Fruit fly (Drosophila melanogaster) whole organism, embryonic: ENCODE data around the gene HipHop.

Experiments
- Abd-B ChIP-seq: fragments of 200-800 bp; sonication (Bioruptor generic); optimal IDR thresholded peaks from 2 replicates; lab custom pipeline; 2018; ENCODE audit warnings: missing biosample characterization, mild to moderate bottlenecking, missing genetic modification characterization, moderate library complexity
- CG10147 ChIP-seq: fragments of 200-800 bp; sonication (Bioruptor generic); optimal IDR thresholded peaks from 2 replicates; lab custom pipeline; 2019; ENCODE audit warnings: missing biosample characterization, mild to moderate bottlenecking, missing genetic modification characterization, moderate library complexity
- CG10462 ChIP-seq: fragments of 200-800 bp; sonication (Bioruptor generic); optimal IDR thresholded peaks from 2 replicates; lab custom pipeline; 2016; ENCODE audit warnings: missing biosample characterization, missing genetic modification characterization
- CG10543 ChIP-seq: fragments of 200-800 bp; sonication (Bioruptor generic); optimal IDR thresholded peaks from 3 replicates; lab custom pipeline; 2017; ENCODE audit warnings: missing biosample characterization, mild to moderate bottlenecking, missing genetic modification characterization, moderate library complexity
- CG11085 ChIP-seq: fragments of 200-800 bp; sonication (Bioruptor generic); IDR thresholded peaks from 2 replicates; pipeline ENCODE4 v1.3.6; 2022; ENCODE audit warnings: missing biosample characterization, missing genetic modification characterization
- CG12769 ChIP-seq: fragments of 200-800 bp; sonication (Bioruptor generic); optimal IDR thresholded peaks from 2 replicates; lab custom pipeline; 2019; ENCODE audit warnings: missing biosample characterization, mild to moderate bottlenecking, missing genetic modification characterization, moderate library complexity
- CG14860 ChIP-seq: fragments of 200-800 bp; sonication (Bioruptor generic); IDR thresholded peaks from 3 replicates; pipeline ENCODE4 v1.3.6; 2022; ENCODE audit warnings: missing biosample characterization, missing genetic modification characterization; ENCODE audit not compliant: partially characterized antibody
- CG15514 ChIP-seq: fragments of 200-800 bp; sonication (Bioruptor generic); optimal IDR thresholded peaks from 3 replicates; lab custom pipeline; 2017; ENCODE audit warnings: missing biosample characterization, missing genetic modification characterization, mild to moderate bottlenecking, moderate library complexity, missing genetic modification reagents
- CG17328 ChIP-seq: fragments of 200-800 bp; sonication (Bioruptor generic); IDR thresholded peaks from 2 replicates; pipeline ENCODE4 v1.3.6; 2022; ENCODE audit warnings: missing biosample characterization, missing genetic modification characterization
- CG17912 ChIP-seq: fragments of 200-800 bp; sonication (Bioruptor generic); optimal IDR thresholded peaks from 2 replicates; lab custom pipeline; 2018; ENCODE audit warnings: missing biosample characterization, mild to moderate bottlenecking, missing genetic modification characterization
- CG2202 ChIP-seq: fragments of 200-800 bp; sonication (Bioruptor generic); optimal IDR thresholded peaks from 2 replicates; lab custom pipeline; 2018; ENCODE audit warnings: missing biosample characterization, mild to moderate bottlenecking, missing genetic modification characterization
- CG30020 ChIP-seq: fragments of 200-800 bp; optimal IDR thresholded peaks from 2 replicates; lab custom pipeline; 2019; ENCODE audit warnings: missing biosample characterization, mild to moderate bottlenecking, missing genetic modification characterization, moderate library complexity
- CG31365 ChIP-seq: fragments of 200-800 bp; sonication (Bioruptor generic); optimal IDR thresholded peaks from 2 replicates; lab custom pipeline; 2018; ENCODE audit warnings: missing biosample characterization, mild to moderate bottlenecking, missing genetic modification characterization
- CG3163 ChIP-seq: fragments of 200-800 bp; sonication (Bioruptor generic); optimal IDR thresholded peaks from 3 replicates; lab custom pipeline; 2016; ENCODE audit warnings: missing biosample characterization, missing genetic modification characterization
- CG32772 ChIP-seq: fragments of 200-800 bp; sonication (Bioruptor generic); IDR thresholded peaks from 2 replicates; pipeline ENCODE4 v1.3.6; 2022; ENCODE audit warnings: missing biosample characterization, missing genetic modification characterization
- CG4282 ChIP-seq: fragments of 200-800 bp; sonication (Bioruptor generic); optimal IDR thresholded peaks from 2 replicates; lab custom pipeline; 2016; ENCODE audit warnings: missing biosample characterization, missing genetic modification characterization
- CG6175 ChIP-seq: fragments of 200-800 bp; sonication (Bioruptor generic); IDR thresholded peaks from 3 replicates; pipeline ENCODE4 v1.3.6; 2022; ENCODE audit warnings: missing biosample characterization, missing genetic modification characterization
- CG6683 ChIP-seq: fragments of 200-800 bp; sonication (Bioruptor generic); optimal IDR thresholded peaks from 2 replicates; lab custom pipeline; 2017; ENCODE audit warnings: missing biosample characterization, mild to moderate bottlenecking, missing genetic modification characterization, missing genetic modification reagents
- CG6791 ChIP-seq: fragments of 200-800 bp; sonication (Bioruptor generic); IDR thresholded peaks from 3 replicates; pipeline ENCODE4 v1.3.6; 2022; ENCODE audit warnings: missing biosample characterization, missing genetic modification characterization; ENCODE audit not compliant: partially characterized antibody
- CG6854 ChIP-seq: fragments of 200-800 bp; sonication (Bioruptor generic); optimal IDR thresholded peaks from 3 replicates; lab custom pipeline; 2017; ENCODE audit warnings: missing biosample characterization, mild to moderate bottlenecking, missing genetic modification characterization
- CG7963 ChIP-seq: fragments of 200-800 bp; sonication (Bioruptor generic); IDR thresholded peaks from 3 replicates; pipeline ENCODE4 v1.3.6; 2022; ENCODE audit warnings: missing biosample characterization, missing genetic modification characterization; ENCODE audit not compliant: partially characterized antibody
- CG8944 ChIP-seq: fragments of 200-800 bp; sonication (Bioruptor generic); optimal IDR thresholded peaks from 3 replicates; lab custom pipeline; 2016; ENCODE audit warnings: missing biosample characterization, missing genetic modification characterization
- CG9727 ChIP-seq: fragments of 200-800 bp; sonication (Bioruptor generic); optimal IDR thresholded peaks from 3 replicates; lab custom pipeline; 2017; ENCODE audit warnings: missing biosample characterization, mild to moderate bottlenecking, missing genetic modification characterization
- D ChIP-seq, 2 experiments: fragments of 200-800 bp in 1 of 2; fragments of >200 bp in 1 of 2; sonication (Bioruptor generic) in 1 of 2; optimal IDR thresholded peaks; 2 replicates in 1 of 2; 3 replicates in 1 of 2; lab custom pipeline; 2017; ENCODE audit warnings: mild to moderate bottlenecking in 1 of 2, missing biosample characterization in 1 of 2, missing genetic modification characterization in 1 of 2, missing genetic modification reagents in 1 of 2
- Doc2 ChIP-seq: fragments of 200-800 bp; sonication (Bioruptor generic); IDR thresholded peaks from 2 replicates; pipeline ENCODE4 v1.3.6; 2022; ENCODE audit warnings: missing biosample characterization, missing genetic modification characterization
- Elba2 ChIP-seq: fragments of 200-800 bp; sonication (Bioruptor generic); optimal IDR thresholded peaks from 3 replicates; lab custom pipeline; 2016; ENCODE audit warnings: missing biosample characterization, missing genetic modification characterization
- Fer1 ChIP-seq: fragments of 200-800 bp; sonication (Bioruptor generic); optimal IDR thresholded peaks from 2 replicates; lab custom pipeline; 2017; ENCODE audit warnings: missing biosample characterization, mild to moderate bottlenecking, missing genetic modification characterization
- GATAe ChIP-seq: fragments of 200-800 bp; sonication (Bioruptor generic); conservative IDR thresholded peaks from 2 replicates; pipeline ENCODE4 v1.3.6; 2022; ENCODE audit warnings: missing biosample characterization, missing genetic modification characterization
- Hey ChIP-seq: fragments of 200-800 bp; sonication (Bioruptor generic); optimal IDR thresholded peaks from 3 replicates; lab custom pipeline; 2018; ENCODE audit warnings: missing biosample characterization, mild to moderate bottlenecking, missing genetic modification characterization
- Med ChIP-seq: fragments of 200-800 bp; sonication (Bioruptor generic); peaks from one replicate; lab custom pipeline; 2016; ENCODE audit warnings: missing biosample characterization, missing genetic modification characterization, mild to moderate bottlenecking, inconsistent platforms, moderate library complexity
- Nf-YB ChIP-seq: fragments of 200-800 bp; sonication (Bioruptor generic); optimal IDR thresholded peaks from 3 replicates; lab custom pipeline; 2019; ENCODE audit warnings: missing biosample characterization, mild to moderate bottlenecking, missing genetic modification characterization, moderate library complexity
- Sry-β ChIP-seq: fragments of 200-800 bp; sonication (Bioruptor generic); optimal IDR thresholded peaks from 2 replicates; lab custom pipeline; 2018; ENCODE audit warnings: missing biosample characterization, mild to moderate bottlenecking, missing genetic modification characterization, moderate library complexity
- Sry-δ ChIP-seq: fragments of 200-800 bp; sonication (Bioruptor generic); optimal IDR thresholded peaks from 2 replicates; lab custom pipeline; 2016; ENCODE audit warnings: missing biosample characterization, missing genetic modification characterization
- Taf1 ChIP-seq: fragments of 200-800 bp; sonication (Bioruptor generic); IDR thresholded peaks from 2 replicates; pipeline ENCODE4 v1.3.6; 2022; ENCODE audit warnings: missing biosample characterization, missing genetic modification characterization
- Trl ChIP-seq, 3 experiments: fragments of >200 bp in 2 of 3; fragments of 200-800 bp in 1 of 3; sonication (Bioruptor generic) in 1 of 3; optimal IDR thresholded peaks; 2 replicates in 1 of 3; 3 replicates in 2 of 3; lab custom pipeline; 2016 to 2017; ENCODE audit warnings: missing biosample characterization in 1 of 3, missing genetic modification characterization in 1 of 3
- amos ChIP-seq: fragments of 200-800 bp; sonication (Bioruptor generic); IDR thresholded peaks from 2 replicates; pipeline ENCODE4 v1.3.6; 2022; ENCODE audit warnings: missing biosample characterization, missing genetic modification characterization; ENCODE audit not compliant: partially characterized antibody
- bsh ChIP-seq, 2 experiments: fragments of 200-800 bp; sonication (Bioruptor generic); optimal IDR thresholded peaks; 2 replicates each; lab custom pipeline; 2017 to 2018; ENCODE audit warnings: mild to moderate bottlenecking in 2 of 2, missing biosample characterization in 2 of 2, missing genetic modification characterization in 2 of 2, moderate library complexity in 1 of 2
- ems ChIP-seq: fragments of 200-800 bp; sonication (Bioruptor generic); optimal IDR thresholded peaks from 3 replicates; lab custom pipeline; 2016; ENCODE audit warnings: missing biosample characterization, missing genetic modification characterization
- fd3F ChIP-seq: fragments of 200-800 bp; sonication (Bioruptor generic); optimal IDR thresholded peaks from 2 replicates; lab custom pipeline; 2018; ENCODE audit warnings: missing biosample characterization, mild to moderate bottlenecking, missing genetic modification characterization, moderate library complexity
- fru ChIP-seq: fragments of >200 bp; optimal IDR thresholded peaks from 2 replicates; lab custom pipeline; 2017
- ftz-f1 ChIP-seq: fragments of 200-800 bp; sonication (Bioruptor generic); optimal IDR thresholded peaks from 2 replicates; lab custom pipeline; 2016; ENCODE audit warnings: missing biosample characterization, missing genetic modification characterization
- kay ChIP-seq: fragments of 200-800 bp; sonication (Bioruptor generic); optimal IDR thresholded peaks from 2 replicates; lab custom pipeline; 2016; ENCODE audit warnings: missing biosample characterization, missing genetic modification characterization
- nerfin-1 ChIP-seq: fragments of 200-800 bp; sonication (Bioruptor generic); optimal IDR thresholded peaks from 3 replicates; lab custom pipeline; 2019; ENCODE audit warnings: missing biosample characterization, mild to moderate bottlenecking, missing genetic modification characterization, moderate library complexity
- nom ChIP-seq: fragments of 200-800 bp; sonication (Bioruptor generic); optimal IDR thresholded peaks from 2 replicates; lab custom pipeline; 2017; ENCODE audit warnings: missing biosample characterization, missing genetic modification characterization, mild to moderate bottlenecking, moderate library complexity, missing genetic modification reagents
- repo ChIP-seq: fragments of 200-800 bp; sonication (Bioruptor generic); optimal IDR thresholded peaks from 2 replicates; lab custom pipeline; 2016; ENCODE audit warnings: missing biosample characterization, missing genetic modification characterization
- run ChIP-seq: fragments of 200-800 bp; sonication (Bioruptor generic); optimal IDR thresholded peaks from 3 replicates; lab custom pipeline; 2018; ENCODE audit warnings: missing biosample characterization, mild to moderate bottlenecking, missing genetic modification characterization
- sr ChIP-seq: fragments of 200-800 bp; sonication (Bioruptor generic); IDR thresholded peaks from 3 replicates; pipeline ENCODE4 v1.3.6; 2022; ENCODE audit warnings: missing biosample characterization, missing genetic modification characterization
- tna ChIP-seq: fragments of 200-800 bp; sonication (Bioruptor generic); IDR thresholded peaks from 2 replicates; pipeline ENCODE4 v1.3.6; 2022; ENCODE audit warnings: missing biosample characterization, missing genetic modification characterization; ENCODE audit not compliant: partially characterized antibody
- vnd ChIP-seq: fragments of 200-800 bp; sonication (Bioruptor generic); IDR thresholded peaks from 3 replicates; pipeline ENCODE4 v1.3.6; 2022; ENCODE audit warnings: missing biosample characterization, missing genetic modification characterization; ENCODE audit not compliant: partially characterized antibody

The HipHop gene

DNA sequence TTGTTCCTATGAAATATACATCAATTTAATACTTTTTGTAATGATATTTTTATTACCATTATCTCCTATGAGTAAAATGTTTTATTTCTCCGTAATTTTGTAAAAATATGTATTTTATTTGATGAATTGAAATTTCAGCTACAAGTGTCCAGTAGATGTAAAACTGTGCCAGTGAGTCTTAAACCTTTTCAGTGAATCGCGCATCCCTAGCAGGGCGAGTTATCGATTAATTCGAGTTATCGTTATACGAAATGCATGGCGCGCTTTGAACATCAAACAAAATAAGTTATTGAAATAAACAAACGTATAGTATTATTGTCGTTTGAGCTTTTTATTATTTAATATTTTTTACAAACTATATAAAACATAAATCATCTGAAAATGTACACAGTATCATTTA lies 7.3 kb downstream of the HipHop start (continued):
- no peak for TF ChIP-seq Doc2 (GFP tag; lab: Robert Waterston, UW)
- TF ChIP-seq Nf-YB (GFP tag; lab: Kevin White, UChicago), result no peak
- no peak for TF ChIP-seq CG10147
- TF ChIP-seq CG3163, result no peak
- TF ChIP-seq CG6683, result no peak
- TF ChIP-seq Med (GFP tag; lab: Kevin White, UChicago), result peak; percentile 53
- TF ChIP-seq CG10543 (GFP tag; lab: Kevin White, UChicago), result no peak
- TF ChIP-seq CG8944 (GFP tag; lab: Kevin White, UChicago), result no peak
- TF ChIP-seq Taf1 (GFP tag; lab: Robert Waterston, UW), result no peak
- TF ChIP-seq GATAe (GFP tag; lab: Robert Waterston, UW), result no peak
- no peak for TF ChIP-seq nom (GFP tag; lab: Kevin White, UChicago)
- no peak for TF ChIP-seq ems (GFP tag; lab: Kevin White, UChicago)
- no peak for TF ChIP-seq repo (GFP tag; lab: Kevin White, UChicago)
- TF ChIP-seq CG6854 (GFP tag; lab: Kevin White, UChicago), result peak; percentile 74
- peak; percentile 60; the same call in 1 of the 2 replicates for TF ChIP-seq tna
- no peak for TF ChIP-seq CG9727 (GFP tag; lab: Kevin White, UChicago)
- TF ChIP-seq CG17912, result no peak
- peak; percentile 23 for TF ChIP-seq Fer1 (GFP tag; lab: Kevin White, UChicago)
- no peak for TF ChIP-seq CG10462 (GFP tag; lab: Kevin White, UChicago)
- TF ChIP-seq CG6175 (GFP tag; lab: Robert Waterston, UW), result no peak
- no peak for TF ChIP-seq kay (GFP tag; lab: Kevin White, UChicago)
- no peak for TF ChIP-seq CG31365 (tag; lab: Kevin White, UChicago)
- TF ChIP-seq fru, result no peak
- TF ChIP-seq CG30020 (tag; lab: Kevin White, UChicago), result no peak
- TF ChIP-seq Trl (optimal IDR thresholded peaks at IDR 0.05; lab: Kevin White, UChicago), result no peak
- no peak for TF ChIP-seq Trl (GFP tag; optimal IDR thresholded peaks at IDR 0.05; lab: Kevin White, UChicago)
- no peak for TF ChIP-seq CG17328 (GFP tag; lab: Robert Waterston, UW)
- peak; percentile 86 for TF ChIP-seq CG6791
- TF ChIP-seq CG4282, result no peak
- TF ChIP-seq ftz-f1, result no peak
- TF ChIP-seq Sry-δ, result peak; percentile 88
- no peak for TF ChIP-seq Elba2 (GFP tag; lab: Kevin White, UChicago)
- no peak for TF ChIP-seq CG2202
- TF ChIP-seq Hey (tag; lab: Kevin White, UChicago), result no peak
- peak; percentile 20 for TF ChIP-seq CG15514 (GFP tag; lab: Kevin White, UChicago)
- TF ChIP-seq amos (GFP tag; lab: Robert Waterston, UW), result peak; percentile 75; the same call in 1 of the 2 replicates
- no peak for TF ChIP-seq CG11085
- no peak for TF ChIP-seq Abd-B
- TF ChIP-seq fd3F (GFP tag; lab: Kevin White, UChicago), result no peak
- no peak for TF ChIP-seq nerfin-1 (tag; lab: Kevin White, UChicago)
- TF ChIP-seq CG7963 (GFP tag; lab: Robert Waterston, UW), result peak; percentile 59
- TF ChIP-seq Sry-β (GFP tag; lab: Kevin White, UChicago), result no peak
- TF ChIP-seq run (tag; lab: Kevin White, UChicago), result no peak
- TF ChIP-seq sr (GFP tag; lab: Robert Waterston, UW), result no peak
- TF ChIP-seq D (optimal IDR thresholded peaks at IDR 0.05; lab: Kevin White, UChicago), result no peak
- no peak for TF ChIP-seq D (GFP tag; optimal IDR thresholded peaks at IDR 0.05; lab: Kevin White, UChicago)
- TF ChIP-seq CG14860 (GFP tag; lab: Robert Waterston, UW), result 0 out of 3 replicates have a peak, but pooled peaks have one; percentile 47
- TF ChIP-seq CG32772 (GFP tag; lab: Robert Waterston, UW), result no peak
- TF ChIP-seq CG12769 (tag; lab: Kevin White, UChicago), result no peak
- TF ChIP-seq vnd (GFP tag; lab: Robert Waterston, UW), result peak; percentile 41; the same call in 2 of the 3 replicates
- TF ChIP-seq bsh (GFP tag; optimal IDR thresholded peaks at IDR 0.05; lab: Kevin White, UChicago), result no peak
